Worm (Caenorhabditis elegans): Measurements from ENCODE around the gene twk-2.

twk-2 gene

ce11 chrII:4453051-4453450, at the start of gene twk-2:
twk-2 (minus strand) TSS chrII:4453151.
- TF ChIP-seq let-607 (tag; optimal IDR thresholded peaks at IDR 0.05) (no peak), Y53G8AR.9 (GFP tag; conservative IDR thresholded peaks at IDR 0.05) (no peak), B0019.2 (GFP tag; conservative IDR thresholded peaks at IDR 0.05) (no peak), ztf-25 (GFP tag; IDR thresholded peaks at IDR 0.05) (no peak), ceh-40 (GFP tag; IDR thresholded peaks at IDR 0.05) (no peak), akir-1 (GFP tag; optimal IDR thresholded peaks at IDR 0.05) (no peak), ets-4 (GFP tag; optimal IDR thresholded peaks at IDR 0.05) (no peak), C06A6.2 (GFP tag; conservative IDR thresholded peaks at IDR 0.05) (no peak), ceh-91 (GFP tag; IDR thresholded peaks at IDR 0.05) (no peak), hrde-1 (tag; optimal IDR thresholded peaks at IDR 0.05; ENCODE audit: borderline replicate concordance) (no peak), athp-1 (tag; optimal IDR thresholded peaks at IDR 0.05) (no peak), nhr-179 (tag; optimal IDR thresholded peaks at IDR 0.05) (no peak), ztf-28 (GFP tag; IDR thresholded peaks at IDR 0.05) (no peak), xnd-1 (tag; optimal IDR thresholded peaks at IDR 0.05) (no peak), gei-17 (GFP tag; optimal IDR thresholded peaks at IDR 0.05) (no peak), T26A5.8 (tag; optimal IDR thresholded peaks at IDR 0.05) (no peak), bed-2 (GFP tag; IDR thresholded peaks at IDR 0.05) (no peak), attf-5 (GFP tag; optimal IDR thresholded peaks at IDR 0.05) (no peak), ztf-22 (GFP tag; optimal IDR thresholded peaks at IDR 0.05) (no peak), snpc-4 (GFP tag; optimal IDR thresholded peaks at IDR 0.05) (no peak), snpc-4 (tag; optimal IDR thresholded peaks at IDR 0.05) (no peak)

- TF ChIP-seq nhr-80 (tag; optimal IDR thresholded peaks at IDR 0.05), result peak; percentile 62
- TF ChIP-seq let-607 (tag; optimal IDR thresholded peaks at IDR 0.05), result no peak
- no peak for TF ChIP-seq tlf-1 (GFP tag; optimal IDR thresholded peaks at IDR 0.05)
These were observed 42.9 kb upstream of the twk-2 start for ce11 chrII:4495844-4496243.

ce11 chrII:4494532-4494931, 41.6 kb upstream of the twk-2 start:
- TF ChIP-seq lin-26 (GFP tag; IDR thresholded peaks at IDR 0.05) (no peak), ztf-26 (tag; optimal IDR thresholded peaks at IDR 0.05) (no peak), let-526 (GFP tag; IDR thresholded peaks at IDR 0.05) (no peak), ztf-6 (GFP tag; IDR thresholded peaks at IDR 0.05) (no peak), hrde-1 (tag; optimal IDR thresholded peaks at IDR 0.05; ENCODE audit: borderline replicate concordance) (no peak), F39B2.1 (GFP tag; IDR thresholded peaks at IDR 0.05) (no peak), lin-40 (tag; optimal IDR thresholded peaks at IDR 0.05) (no peak), ama-1 (optimal IDR thresholded peaks at IDR 0.05) (no peak), ama-1 (GFP tag; optimal IDR thresholded peaks at IDR 0.05) (no peak), Y56A3A.18 (GFP tag; IDR thresholded peaks at IDR 0.05) (no peak), ceh-27 (GFP tag; optimal IDR thresholded peaks at IDR 0.05) (no peak), F10E7.11 (tag; optimal IDR thresholded peaks at IDR 0.05) (no peak), aptf-3 (GFP tag; IDR thresholded peaks at IDR 0.05) (no peak), let-607 (tag; optimal IDR thresholded peaks at IDR 0.05) (no peak), tbp1 (GFP tag; optimal IDR thresholded peaks at IDR 0.05) (no peak), F57C9.4 (tag; optimal IDR thresholded peaks at IDR 0.05) (no peak), B0336.3 (GFP tag; IDR thresholded peaks at IDR 0.05) (no peak), snpc-1.1 (tag; optimal IDR thresholded peaks at IDR 0.05; ENCODE audit: insufficient read depth) (no peak), Y67H2A.10 (GFP tag; conservative IDR thresholded peaks at IDR 0.05) (no peak)
